Worm (Caenorhabditis elegans): Measurements from ENCODE around the gene mics-1.

DNA sequence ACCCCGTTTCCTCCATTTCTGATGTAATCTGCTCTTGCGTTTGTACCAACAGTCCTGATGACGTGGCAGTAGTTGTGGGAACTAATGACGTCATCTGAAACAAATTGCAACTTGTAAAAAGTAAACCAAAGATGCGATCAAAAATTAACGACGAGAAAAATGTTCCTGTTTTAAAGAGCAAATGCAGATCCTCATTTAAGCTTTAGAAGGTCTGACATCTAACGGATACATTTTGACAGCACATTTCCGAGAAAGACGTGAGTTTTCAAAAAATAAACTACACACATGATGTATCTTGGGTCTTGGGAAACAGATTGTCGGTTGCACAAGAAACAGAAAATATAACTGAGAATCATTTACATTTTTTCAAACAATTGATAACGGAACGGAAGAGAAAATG lies 37.4 kb upstream of the mics-1 start, which contains the start of gene H09F14.1:
- TF ChIP-seq him-1 (tag; optimal IDR thresholded peaks at IDR 0.05) (no peak), dao-5 (tag; optimal IDR thresholded peaks at IDR 0.05) (no peak)
